Worm (Caenorhabditis elegans): ENCODE data around the gene bckd-1A.

DNA sequence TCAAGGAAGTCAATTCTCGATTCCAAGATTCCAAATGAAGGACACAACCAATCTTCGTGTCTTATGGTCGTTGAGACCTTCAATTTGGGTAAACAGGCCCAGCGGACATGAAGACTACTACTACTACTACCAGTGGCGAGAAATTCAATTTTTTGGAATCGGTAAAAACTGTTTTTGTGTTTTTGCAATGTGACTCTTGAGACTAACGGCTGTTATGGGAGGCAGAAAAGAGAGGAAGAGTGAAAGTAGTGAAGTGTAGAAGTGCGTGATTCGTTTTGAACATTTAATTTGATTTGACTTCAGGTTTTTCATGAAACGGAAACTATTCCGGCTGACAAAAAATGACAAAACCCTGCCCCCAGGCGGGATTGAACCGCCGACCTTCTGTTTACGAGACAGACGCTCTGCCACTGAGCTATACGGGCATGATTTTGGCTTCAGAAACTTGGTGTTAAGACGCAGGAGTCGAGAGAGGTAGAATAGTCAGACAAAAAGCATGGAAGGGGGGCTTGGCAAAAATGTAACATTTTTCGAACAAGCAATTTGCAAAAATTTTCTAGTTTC is 43.5 kb upstream of the bckd-1A start:
- TF ChIP-seq ceh-82 (tag; optimal IDR thresholded peaks at IDR 0.05) (peak in 1 of 3 experiments; percentile 57), lir-3 (tag; optimal IDR thresholded peaks at IDR 0.05; ENCODE audit: poor library complexity) (peak; percentile 5), fkh-10 (GFP tag; optimal IDR thresholded peaks at IDR 0.05) (peak; percentile 27), mep-1 (tag; optimal IDR thresholded peaks at IDR 0.05) (peak; percentile 3), zag-1 (tag; optimal IDR thresholded peaks at IDR 0.05) (no peak)

Data from whole organism, L1 larva.